Fruit fly (Drosophila melanogaster): Measurements from ENCODE around the gene CG42354.

CG42354 gene

DNA sequence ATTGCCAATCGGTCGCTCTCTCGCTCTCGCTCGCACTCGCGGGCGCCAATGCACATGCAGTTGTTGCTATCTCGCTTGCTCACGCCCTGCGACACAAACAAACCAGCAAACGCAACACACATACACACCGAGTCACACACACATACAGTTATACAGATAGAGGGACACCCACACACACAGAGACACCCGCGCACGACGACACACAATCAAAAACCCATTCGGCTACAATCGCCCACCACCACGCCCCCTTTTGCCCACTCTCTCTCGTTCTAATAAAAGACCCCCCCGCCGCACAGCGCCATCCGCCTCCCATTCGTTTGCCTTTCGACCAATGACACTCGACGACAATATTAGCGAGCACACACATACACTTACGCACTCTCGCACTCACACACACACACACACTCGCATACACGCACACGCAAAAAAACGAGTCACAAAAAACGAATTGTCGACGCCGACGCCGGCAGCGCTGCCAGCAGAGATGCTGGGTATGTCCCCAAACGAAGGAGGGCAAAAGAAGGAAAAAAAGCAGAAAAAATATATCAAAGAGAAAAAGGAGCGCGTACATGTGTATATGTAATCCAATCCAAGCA, 43.0 kb upstream of the CG42354 start (continued):
- TF ChIP-seq ato (GFP tag; IDR thresholded peaks at IDR 0.05; ENCODE audit: partially characterized antibody) = no peak
- TF ChIP-seq shn (GFP tag; optimal IDR thresholded peaks at IDR 0.05) = no peak
- no peak for TF ChIP-seq CG11695 (GFP tag; IDR thresholded peaks at IDR 0.05)
- no peak for TF ChIP-seq Hey (tag; optimal IDR thresholded peaks at IDR 0.05)
- no peak for TF ChIP-seq Dll (GFP tag; IDR thresholded peaks at IDR 0.05; ENCODE audit: partially characterized antibody)
- TF ChIP-seq Adf1 (GFP tag; IDR thresholded peaks at IDR 0.05) = peak; percentile 94
- no peak for TF ChIP-seq Dref (GFP tag; IDR thresholded peaks at IDR 0.05)
- no peak for TF ChIP-seq lmd (GFP tag; IDR thresholded peaks at IDR 0.05)
- no peak for TF ChIP-seq CG12236 (GFP tag; optimal IDR thresholded peaks at IDR 0.05)
- TF ChIP-seq ems (GFP tag; optimal IDR thresholded peaks at IDR 0.05) = no peak

DNA sequence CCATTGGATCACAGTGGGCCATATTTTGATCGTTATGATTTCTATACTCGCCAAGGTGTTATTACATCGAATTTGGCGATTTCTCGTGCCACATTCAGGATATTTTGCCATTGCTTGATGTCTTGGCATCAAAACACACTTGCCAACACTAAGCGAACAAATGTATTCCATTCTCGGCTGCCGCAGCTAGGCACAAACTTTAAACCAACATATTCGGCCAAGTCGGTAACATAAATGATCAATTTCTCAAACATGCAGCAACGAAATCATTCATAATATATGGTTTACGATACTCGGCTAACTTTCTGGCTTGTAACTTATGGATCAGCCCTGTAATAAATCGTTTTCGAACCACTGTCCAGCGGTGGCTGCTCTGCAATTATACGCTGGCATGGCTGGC, 38.3 kb upstream of the CG42354 start:
- TF ChIP-seq CG11085 (GFP tag; IDR thresholded peaks at IDR 0.05) = no peak
- TF ChIP-seq Kr (GFP tag; optimal IDR thresholded peaks at IDR 0.05) = no peak
- no peak for TF ChIP-seq abd-A (tag; optimal IDR thresholded peaks at IDR 0.05)
- TF ChIP-seq lmd (GFP tag; IDR thresholded peaks at IDR 0.05) = no peak
- TF ChIP-seq sob (GFP tag; IDR thresholded peaks at IDR 0.05) = no peak
- no peak for TF ChIP-seq org-1 (GFP tag; optimal IDR thresholded peaks at IDR 0.05)

DNA sequence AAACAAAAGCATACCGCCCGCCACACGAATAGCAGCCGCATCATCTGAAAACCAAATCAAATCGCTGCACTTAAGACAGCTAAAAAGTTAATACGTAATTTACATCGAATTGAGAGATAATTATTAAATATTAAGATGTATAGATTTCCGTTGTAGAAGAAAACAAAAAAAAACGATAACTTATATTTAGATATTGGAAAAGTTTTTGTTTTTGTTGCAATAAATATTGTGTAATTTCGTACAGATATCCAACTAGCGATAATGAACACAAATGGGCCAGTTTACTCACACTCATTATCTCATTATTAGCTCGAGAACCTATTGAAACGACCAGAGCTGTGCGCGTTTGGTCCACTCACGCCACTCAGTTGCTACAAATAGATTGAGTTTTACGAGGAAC, 35.9 kb upstream of the CG42354 start:
- TF ChIP-seq Jarid2 (GFP tag; optimal IDR thresholded peaks at IDR 0.05) = peak; percentile 36
- TF ChIP-seq her (GFP tag; optimal IDR thresholded peaks at IDR 0.05) = no peak
- no peak for TF ChIP-seq amos (GFP tag; IDR thresholded peaks at IDR 0.05; ENCODE audit: partially characterized antibody)
- peak; percentile 17 for TF ChIP-seq Camta (GFP tag; optimal IDR thresholded peaks at IDR 0.05)
- TF ChIP-seq pum (GFP tag; optimal IDR thresholded peaks at IDR 0.05) = peak; percentile 21
- TF ChIP-seq CG12071 (GFP tag; optimal IDR thresholded peaks at IDR 0.05) = no peak
- peak; percentile 41 for TF ChIP-seq Hsf (GFP tag; optimal IDR thresholded peaks at IDR 0.05)
- no peak for TF ChIP-seq CG3847 (GFP tag; IDR thresholded peaks at IDR 0.05)
- TF ChIP-seq p53 (GFP tag; optimal IDR thresholded peaks at IDR 0.05) = no peak
- no peak for TF ChIP-seq CG3838 (GFP tag; optimal IDR thresholded peaks at IDR 0.05)
- TF ChIP-seq gro (GFP tag; optimal IDR thresholded peaks at IDR 0.05) = no peak
- peak; percentile 49 for TF ChIP-seq Six4 (GFP tag; optimal IDR thresholded peaks at IDR 0.05)
- TF ChIP-seq Dip2 (GFP tag; IDR thresholded peaks at IDR 0.05) = no peak
- peak; percentile 4 for TF ChIP-seq CG12769 (tag; optimal IDR thresholded peaks at IDR 0.05)
- no peak for TF ChIP-seq fd102C (GFP tag; optimal IDR thresholded peaks at IDR 0.05)
- no peak for TF ChIP-seq Dfd (GFP tag; optimal IDR thresholded peaks at IDR 0.05)
- peak; percentile 71 for TF ChIP-seq CG33557 (GFP tag; optimal IDR thresholded peaks at IDR 0.05)
- TF ChIP-seq fd3F (GFP tag; optimal IDR thresholded peaks at IDR 0.05) = peak; percentile 46
- peak; percentile 76 for TF ChIP-seq row (GFP tag; IDR thresholded peaks at IDR 0.05)
- no peak for TF ChIP-seq NC2α (GFP tag; optimal IDR thresholded peaks at IDR 0.05)
- peak; percentile 70 for TF ChIP-seq CG17829 (tag; optimal IDR thresholded peaks at IDR 0.05)
- no peak for TF ChIP-seq CG2129 (GFP tag; IDR thresholded peaks at IDR 0.05; ENCODE audit: partially characterized antibody)
- TF ChIP-seq HmgD (GFP tag; optimal IDR thresholded peaks at IDR 0.05) = no peak
- peak; percentile 73 for TF ChIP-seq Sox102F (GFP tag; optimal IDR thresholded peaks at IDR 0.05)
- peak; percentile 31 for TF ChIP-seq CG10462 (GFP tag; optimal IDR thresholded peaks at IDR 0.05)
- no peak for TF ChIP-seq Atf3 (GFP tag; optimal IDR thresholded peaks at IDR 0.05)
- peak; percentile 39 for TF ChIP-seq Lhr (GFP tag; optimal IDR thresholded peaks at IDR 0.05)
- TF ChIP-seq sob (GFP tag; IDR thresholded peaks at IDR 0.05) = no peak
- no peak for TF ChIP-seq CG6175 (GFP tag; IDR thresholded peaks at IDR 0.05)
- no peak; the same call in 1 of the 2 replicates for TF ChIP-seq E2f1 (GFP tag; IDR thresholded peaks at IDR 0.05)
- TF ChIP-seq Sin3A (optimal IDR thresholded peaks at IDR 0.05) = no peak
- TF ChIP-seq luna (GFP tag; optimal IDR thresholded peaks at IDR 0.05) = no peak
- TF ChIP-seq CG42726 (GFP tag; IDR thresholded peaks at IDR 0.05; ENCODE audit: partially characterized antibody) = no peak
- TF ChIP-seq scrt (GFP tag; optimal IDR thresholded peaks at IDR 0.05) = peak; percentile 31
- no peak for TF ChIP-seq HmgZ (tag; optimal IDR thresholded peaks at IDR 0.05)
